Fruit fly (Drosophila melanogaster) whole organism, embryonic: ENCODE results near the gene cana.
A peak's percentile ranks its signal among the peaks of the same experiment; 100 is the strongest.

ENCODE experiments used
- Atf3 ChIP-seq: fragments of 200-800 bp; sonication (Bioruptor generic); optimal IDR thresholded peaks from 3 replicates; lab custom pipeline; 2016; ENCODE audit warnings: missing biosample characterization, missing genetic modification characterization
- Atf6 ChIP-seq: fragments of 200-800 bp; sonication (Bioruptor generic); IDR thresholded peaks from 2 replicates; pipeline ENCODE4 v1.3.6; 2022; ENCODE audit warnings: missing biosample characterization, missing genetic modification characterization
- CG10274 ChIP-seq: fragments of 200-800 bp; sonication (Bioruptor generic); optimal IDR thresholded peaks from 3 replicates; lab custom pipeline; 2017; ENCODE audit warnings: missing biosample characterization, mild to moderate bottlenecking, missing genetic modification characterization
- CG10979 ChIP-seq: fragments of 200-800 bp; sonication (Bioruptor generic); optimal IDR thresholded peaks from 2 replicates; lab custom pipeline; 2018; ENCODE audit warnings: missing biosample characterization, mild to moderate bottlenecking, missing genetic modification characterization, moderate library complexity
- CG13894 ChIP-seq: fragments of 200-800 bp; sonication (Bioruptor generic); optimal IDR thresholded peaks from 3 replicates; lab custom pipeline; 2018; ENCODE audit warnings: missing biosample characterization, mild to moderate bottlenecking, missing genetic modification characterization, moderate library complexity
- CG14050 ChIP-seq: fragments of 200-800 bp; sonication (Bioruptor generic); IDR thresholded peaks from 3 replicates; pipeline ENCODE4 v1.3.6; 2022; ENCODE audit warnings: missing biosample characterization, missing genetic modification characterization
- CG14441 ChIP-seq: fragments of 200-800 bp; sonication (Bioruptor generic); IDR thresholded peaks from 2 replicates; pipeline ENCODE4 v1.3.6; 2022; ENCODE audit warnings: missing biosample characterization, missing genetic modification characterization
- CG16863 ChIP-seq: fragments of 200-800 bp; sonication (Bioruptor generic); optimal IDR thresholded peaks from 3 replicates; lab custom pipeline; 2016; ENCODE audit warnings: missing biosample characterization, missing genetic modification characterization
- CG17186 ChIP-seq: fragments of 200-800 bp; sonication (Bioruptor generic); optimal IDR thresholded peaks from 3 replicates; lab custom pipeline; 2017; ENCODE audit warnings: missing biosample characterization, missing genetic modification reagents, missing genetic modification characterization
- CG1792 ChIP-seq: fragments of 200-800 bp; sonication (Bioruptor generic); optimal IDR thresholded peaks from 2 replicates; lab custom pipeline; 2016; ENCODE audit warnings: missing biosample characterization, missing genetic modification characterization
- CG2116 ChIP-seq: fragments of 200-800 bp; sonication (Bioruptor generic); optimal IDR thresholded peaks from 3 replicates; lab custom pipeline; 2018; ENCODE audit warnings: missing biosample characterization, mild to moderate bottlenecking, missing genetic modification characterization
- CG31388 ChIP-seq: fragments of 200-800 bp; sonication (Bioruptor generic); optimal IDR thresholded peaks from 2 replicates; lab custom pipeline; 2016; ENCODE audit warnings: missing biosample characterization, missing genetic modification characterization
- CG42726 ChIP-seq: fragments of 200-800 bp; sonication (Bioruptor generic); IDR thresholded peaks from 2 replicates; pipeline ENCODE4 v1.3.6; 2022; ENCODE audit warnings: missing biosample characterization, missing genetic modification characterization; ENCODE audit not compliant: partially characterized antibody
- CG4328 ChIP-seq: fragments of 200-800 bp; sonication (Bioruptor generic); optimal IDR thresholded peaks from 3 replicates; lab custom pipeline; 2017; ENCODE audit warnings: missing biosample characterization, missing genetic modification reagents, missing genetic modification characterization
- CG4617 ChIP-seq: fragments of 200-800 bp; sonication (Bioruptor generic); optimal IDR thresholded peaks from 3 replicates; lab custom pipeline; 2016; ENCODE audit warnings: missing biosample characterization, missing genetic modification characterization, borderline replicate concordance
- CG4707 ChIP-seq: fragments of 200-800 bp; sonication (Bioruptor generic); optimal IDR thresholded peaks from 2 replicates; lab custom pipeline; 2018; ENCODE audit warnings: missing biosample characterization, mild to moderate bottlenecking, missing genetic modification characterization, moderate library complexity
- CG6813 ChIP-seq: fragments of 200-800 bp; sonication (Bioruptor generic); optimal IDR thresholded peaks from 2 replicates; lab custom pipeline; 2017; ENCODE audit warnings: missing biosample characterization, missing genetic modification characterization, mild to moderate bottlenecking, moderate library complexity, missing genetic modification reagents
- CG6854 ChIP-seq: fragments of 200-800 bp; sonication (Bioruptor generic); optimal IDR thresholded peaks from 3 replicates; lab custom pipeline; 2017; ENCODE audit warnings: missing biosample characterization, mild to moderate bottlenecking, missing genetic modification characterization
- CG7271 ChIP-seq: fragments of 200-800 bp; sonication (Bioruptor generic); optimal IDR thresholded peaks from 2 replicates; lab custom pipeline; 2018; ENCODE audit warnings: missing biosample characterization, mild to moderate bottlenecking, missing genetic modification characterization, moderate library complexity
- CG9609 ChIP-seq: fragments of 200-800 bp; sonication (Bioruptor generic); optimal IDR thresholded peaks from 3 replicates; lab custom pipeline; 2016; ENCODE audit warnings: missing biosample characterization, missing genetic modification characterization
- CG9797 ChIP-seq: fragments of 200-800 bp; sonication (Bioruptor generic); optimal IDR thresholded peaks from 3 replicates; lab custom pipeline; 2018; ENCODE audit warnings: missing biosample characterization, mild to moderate bottlenecking, missing genetic modification characterization
- Chrac-16 ChIP-seq: fragments of 200-800 bp; sonication (Bioruptor generic); optimal IDR thresholded peaks from 3 replicates; lab custom pipeline; 2016; ENCODE audit warnings: missing biosample characterization, missing genetic modification characterization
- Deaf1 ChIP-seq: fragments of 200-800 bp; optimal IDR thresholded peaks from 3 replicates; lab custom pipeline; 2019; ENCODE audit warnings: missing biosample characterization, mild to moderate bottlenecking, missing genetic modification characterization, moderate library complexity
- Jarid2 ChIP-seq: fragments of 200-800 bp; sonication (Bioruptor generic); optimal IDR thresholded peaks from 3 replicates; lab custom pipeline; 2017; ENCODE audit warnings: mild to moderate bottlenecking, missing biosample characterization, missing genetic modification reagents, missing genetic modification characterization
- Sry-δ ChIP-seq: fragments of 200-800 bp; sonication (Bioruptor generic); optimal IDR thresholded peaks from 2 replicates; lab custom pipeline; 2016; ENCODE audit warnings: missing biosample characterization, missing genetic modification characterization
- Tbp ChIP-seq: fragments of >200 bp; optimal IDR thresholded peaks from 2 replicates; lab custom pipeline; 2018; ENCODE audit warnings: missing biosample characterization, missing genetic modification characterization
- aop ChIP-seq: fragments of 200-800 bp; sonication (Bioruptor generic); IDR thresholded peaks from 2 replicates; pipeline ENCODE4 v1.3.6; 2022; ENCODE audit warnings: missing biosample characterization, missing genetic modification characterization
- ara ChIP-seq: fragments of 200-800 bp; sonication (Bioruptor generic); IDR thresholded peaks from 2 replicates; pipeline ENCODE4 v1.3.6; 2022; ENCODE audit warnings: missing biosample characterization, missing genetic modification characterization
- ase ChIP-seq: fragments of 200-800 bp; sonication (Bioruptor generic); IDR thresholded peaks from 3 replicates; pipeline ENCODE4 v1.3.6; 2022; ENCODE audit warnings: missing biosample characterization, missing genetic modification characterization
- bab2 ChIP-seq: fragments of 200-800 bp; sonication (Bioruptor generic); optimal IDR thresholded peaks from 2 replicates; lab custom pipeline; 2016; ENCODE audit warnings: missing biosample characterization, missing genetic modification characterization
- cad ChIP-seq: fragments of >200 bp; optimal IDR thresholded peaks from 2 replicates; lab custom pipeline; 2017; ENCODE audit warnings: missing biosample characterization, missing genetic modification characterization
- croc ChIP-seq: fragments of 200-800 bp; sonication (Bioruptor generic); conservative IDR thresholded peaks from 3 replicates; pipeline ENCODE4 v1.3.6; 2022; ENCODE audit warnings: missing biosample characterization, missing genetic modification characterization
- cwo ChIP-seq: fragments of 200-800 bp; sonication (Bioruptor generic); optimal IDR thresholded peaks from 3 replicates; lab custom pipeline; 2017; ENCODE audit warnings: missing biosample characterization, missing genetic modification characterization, mild to moderate bottlenecking, moderate library complexity, missing genetic modification reagents
- disco-r ChIP-seq: fragments of 200-800 bp; sonication (Bioruptor generic); optimal IDR thresholded peaks from 2 replicates; lab custom pipeline; 2016; ENCODE audit warnings: missing biosample characterization, missing genetic modification characterization
- dmrt11E ChIP-seq: fragments of 200-800 bp; sonication (Bioruptor generic); optimal IDR thresholded peaks from 3 replicates; lab custom pipeline; 2018; ENCODE audit warnings: missing biosample characterization, mild to moderate bottlenecking, missing genetic modification characterization, moderate library complexity
- emc ChIP-seq: fragments of 200-800 bp; sonication (Bioruptor generic); optimal IDR thresholded peaks from 2 replicates; lab custom pipeline; 2016; ENCODE audit warnings: missing biosample characterization, missing genetic modification characterization
- exex ChIP-seq: fragments of 200-800 bp; sonication (Bioruptor generic); optimal IDR thresholded peaks from 4 replicates; lab custom pipeline; 2018; ENCODE audit warnings: missing biosample characterization, mild to moderate bottlenecking, missing genetic modification characterization, moderate library complexity
- eyg ChIP-seq: fragments of 200-800 bp; sonication (Bioruptor generic); optimal IDR thresholded peaks from 3 replicates; lab custom pipeline; 2016; ENCODE audit warnings: missing biosample characterization, missing genetic modification characterization
- kah ChIP-seq: fragments of 200-800 bp; sonication (Bioruptor generic); optimal IDR thresholded peaks from 2 replicates; lab custom pipeline; 2018; ENCODE audit warnings: missing biosample characterization, mild to moderate bottlenecking, missing genetic modification characterization
- luna ChIP-seq: fragments of 200-800 bp; sonication (Bioruptor generic); optimal IDR thresholded peaks from 2 replicates; lab custom pipeline; 2016; ENCODE audit warnings: missing biosample characterization, missing genetic modification characterization
- mam ChIP-seq: fragments of 200-800 bp; sonication (Bioruptor generic); optimal IDR thresholded peaks from 3 replicates; lab custom pipeline; 2016; ENCODE audit warnings: missing biosample characterization, missing genetic modification characterization
- pan ChIP-seq, 4 experiments: fragments of >200 bp in 3 of 4; fragments of 200-800 bp in 1 of 4; sonication (Bioruptor generic) in 1 of 4; optimal IDR thresholded peaks in 3 of 4; IDR thresholded peaks in 1 of 4; 2 replicates each; pipeline versions ENCODE4 v1.3.6 to Lab custom; 2017 to 2022; ENCODE audit warnings: missing biosample characterization in 2 of 4, missing genetic modification characterization in 2 of 4, mixed read lengths in 1 of 4
- pb ChIP-seq: fragments of 200-800 bp; sonication (Bioruptor generic); optimal IDR thresholded peaks from 3 replicates; lab custom pipeline; 2016; ENCODE audit warnings: missing biosample characterization, missing genetic modification characterization
- pfk ChIP-seq: fragments of 200-800 bp; sonication (Bioruptor generic); optimal IDR thresholded peaks from 2 replicates; lab custom pipeline; 2018; ENCODE audit warnings: missing biosample characterization, mild to moderate bottlenecking, missing genetic modification characterization, moderate library complexity
- repo ChIP-seq: fragments of 200-800 bp; sonication (Bioruptor generic); optimal IDR thresholded peaks from 2 replicates; lab custom pipeline; 2016; ENCODE audit warnings: missing biosample characterization, missing genetic modification characterization
- tgo ChIP-seq: fragments of 200-800 bp; sonication (Bioruptor generic); IDR thresholded peaks from 3 replicates; pipeline ENCODE4 v1.3.6; 2022; ENCODE audit warnings: missing biosample characterization, missing genetic modification characterization
- trh ChIP-seq: fragments of 200-800 bp; sonication (Bioruptor generic); optimal IDR thresholded peaks from 2 replicates; lab custom pipeline; 2016; ENCODE audit warnings: missing biosample characterization, missing genetic modification characterization
- unc-4 ChIP-seq: fragments of 200-800 bp; sonication (Bioruptor generic); IDR thresholded peaks from 2 replicates; pipeline ENCODE4 v1.3.6; 2022; ENCODE audit warnings: missing biosample characterization, missing genetic modification characterization; ENCODE audit not compliant: partially characterized antibody
- unpg ChIP-seq: fragments of 200-800 bp; sonication (Bioruptor generic); optimal IDR thresholded peaks from 3 replicates; lab custom pipeline; 2018; ENCODE audit warnings: missing biosample characterization, mild to moderate bottlenecking, missing genetic modification characterization, moderate library complexity
- vfl ChIP-seq: fragments of 200-800 bp; sonication (Bioruptor generic); optimal IDR thresholded peaks from 2 replicates; lab custom pipeline; 2016; ENCODE audit warnings: missing biosample characterization, missing genetic modification characterization

Gene cana

DNA sequence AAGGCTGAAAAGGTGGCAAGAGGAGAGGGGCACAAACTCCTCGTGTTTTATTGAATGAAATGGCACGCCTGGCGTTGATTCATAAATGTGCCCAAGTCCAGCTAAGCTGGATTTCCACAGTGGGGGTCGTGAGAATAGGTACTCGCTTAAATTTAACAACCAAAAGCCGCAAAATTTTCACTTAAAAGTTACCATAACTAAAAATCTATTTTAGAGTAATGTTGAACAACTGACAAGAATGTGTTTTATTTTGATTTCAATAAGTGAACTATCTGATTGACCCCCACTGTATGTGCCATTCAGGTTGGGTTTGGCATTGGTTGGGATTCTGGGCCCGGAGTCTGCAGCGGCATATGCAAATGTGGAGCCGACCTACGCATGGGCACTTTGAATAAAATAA lies 54.3 kb downstream of the cana start (continued):
- TF ChIP-seq pfk (GFP tag; lab: Kevin White, UChicago), result no peak
- no peak for TF ChIP-seq eyg (GFP tag; lab: Kevin White, UChicago)
- peak; percentile 77 for TF ChIP-seq unpg (GFP tag; lab: Kevin White, UChicago)
- TF ChIP-seq luna (GFP tag; lab: Kevin White, UChicago), result no peak
- TF ChIP-seq kah (GFP tag; lab: Kevin White, UChicago), result no peak
- no peak for TF ChIP-seq CG10274
- TF ChIP-seq CG14050 (GFP tag; lab: Robert Waterston, UW), result peak; percentile 28; the same call in 1 of the 3 replicates
- TF ChIP-seq CG2116 (GFP tag; lab: Kevin White, UChicago), result no peak
- TF ChIP-seq CG13894 (tag; lab: Kevin White, UChicago), result no peak
- peak; percentile 53; the same call in 2 of the 3 replicates for TF ChIP-seq croc (GFP tag; lab: Robert Waterston, UW)
- TF ChIP-seq CG14441 (GFP tag; lab: Robert Waterston, UW), result peak; percentile 61
- peak; percentile 20 for TF ChIP-seq repo (GFP tag; lab: Kevin White, UChicago)
- no peak for TF ChIP-seq unc-4 (GFP tag; lab: Robert Waterston, UW)
- TF ChIP-seq CG1792, result no peak
- TF ChIP-seq CG4707, result peak; percentile 19
- no peak for TF ChIP-seq CG4617 (GFP tag; lab: Kevin White, UChicago)
- TF ChIP-seq aop, result no peak
- TF ChIP-seq exex (tag; lab: Kevin White, UChicago), result no peak
- TF ChIP-seq CG31388, result peak; percentile 9
- TF ChIP-seq ase (GFP tag; lab: Robert Waterston, UW), result peak; percentile 53; the same call in 2 of the 3 replicates
- peak; percentile 26; the same call in 1 of the 2 replicates for TF ChIP-seq Atf6 (GFP tag; lab: Robert Waterston, UW)
- TF ChIP-seq ara (GFP tag; lab: Robert Waterston, UW), result peak; percentile 78
- TF ChIP-seq CG6813, result peak; percentile 44
- TF ChIP-seq CG16863, result no peak
- TF ChIP-seq disco-r (GFP tag; lab: Kevin White, UChicago), result peak; percentile 1
- TF ChIP-seq emc (GFP tag; lab: Kevin White, UChicago), result no peak
- no peak for TF ChIP-seq Sry-δ (GFP tag; lab: Kevin White, UChicago)
- no peak for TF ChIP-seq CG9797
- peak; percentile 17 for TF ChIP-seq CG17186 (GFP tag; lab: Kevin White, UChicago)
- no peak for TF ChIP-seq CG4328 (GFP tag; lab: Kevin White, UChicago)
- TF ChIP-seq Chrac-16 (GFP tag; lab: Kevin White, UChicago), result peak; percentile 33
- peak; percentile 57 for TF ChIP-seq tgo
- no peak for TF ChIP-seq CG7271 (tag; lab: Kevin White, UChicago)
- peak; percentile 9 for TF ChIP-seq cwo (GFP tag; lab: Kevin White, UChicago)
- TF ChIP-seq bab2 (GFP tag; lab: Kevin White, UChicago), result peak; percentile 42
- no peak for TF ChIP-seq CG42726 (GFP tag; lab: Robert Waterston, UW)
- no peak for TF ChIP-seq CG6854 (GFP tag; lab: Kevin White, UChicago)
- peak; percentile 8 for TF ChIP-seq Deaf1 (tag; lab: Kevin White, UChicago)
- no peak for TF ChIP-seq Tbp (GFP tag; lab: Kevin White, UChicago)
- TF ChIP-seq CG9609 (GFP tag; lab: Kevin White, UChicago), result peak; percentile 50
- TF ChIP-seq vfl, result no peak
- TF ChIP-seq Jarid2, result peak; percentile 2
- TF ChIP-seq pb (GFP tag; lab: Kevin White, UChicago), result peak; percentile 44
- peak; percentile 76 for TF ChIP-seq CG10979 (tag; lab: Kevin White, UChicago)
- peak; percentile 78 for TF ChIP-seq dmrt11E (tag; lab: Kevin White, UChicago)
- TF ChIP-seq trh (GFP tag; lab: Kevin White, UChicago), result peak; percentile 28
- no peak for TF ChIP-seq pan (optimal IDR thresholded peaks at IDR 0.05; lab: Kevin White, UChicago)
- TF ChIP-seq pan (GFP tag; optimal IDR thresholded peaks at IDR 0.05 in 1 of 2, IDR thresholded peaks at IDR 0.05 in 1 of 2), result peak in 1 of 2 experiments; percentile 54
- TF ChIP-seq cad (GFP tag; lab: Kevin White, UChicago), result no peak
- TF ChIP-seq Atf3 (GFP tag; lab: Kevin White, UChicago), result peak; percentile 4
- peak; percentile 26 for TF ChIP-seq mam
